Worm (Caenorhabditis elegans) whole organism, early embryonic: ENCODE results near the gene F49F1.11.
"Not testable (repeated sequence)": the region's sequence is repeated elsewhere in the genome, so short reads cannot be mapped to it uniquely, and the experiment has no call there.

Experiments
- B0310.2 ChIP-seq: sonication (generic microtip); optimal IDR thresholded peaks from 2 replicates; lab custom pipeline; 2016; ENCODE audit warnings: mild to moderate bottlenecking, missing genetic modification characterization, missing compliant biosample characterization
- F13C5.2 ChIP-seq: sonication (generic microtip); optimal IDR thresholded peaks from 2 replicates; lab custom pipeline; 2017; ENCODE audit warnings: mild to moderate bottlenecking, missing genetic modification characterization, inconsistent platforms, missing compliant biosample characterization
- aly-1 ChIP-seq: sonication (generic microtip); optimal IDR thresholded peaks from 2 replicates; lab custom pipeline; 2016; ENCODE audit warnings: missing genetic modification characterization, missing compliant biosample characterization
- ama-1 ChIP-seq: fragments of 150-350 bp; optimal IDR thresholded peaks from 2 replicates; lab custom pipeline; 2014
- ceh-13 ChIP-seq: fragments of 200-800 bp; sonication (Bioruptor generic); optimal IDR thresholded peaks from 2 replicates; lab custom pipeline; 2018; ENCODE audit warnings: mild to moderate bottlenecking, missing genetic modification characterization, missing compliant biosample characterization
- ceh-36 ChIP-seq: sonication (generic microtip); optimal IDR thresholded peaks from 2 replicates; lab custom pipeline; 2016; ENCODE audit warnings: missing genetic modification characterization, inconsistent platforms, missing compliant biosample characterization
- ets-7 ChIP-seq: sonication (generic microtip); optimal IDR thresholded peaks from 2 replicates; lab custom pipeline; 2016; ENCODE audit warnings: missing genotype, missing genetic modification characterization, missing compliant biosample characterization
- flt-1 ChIP-seq: fragments of 200-800 bp; sonication (Bioruptor generic); IDR thresholded peaks from 2 replicates; pipeline ENCODE4 v1.3.6; 2022; ENCODE audit warnings: missing genetic modification characterization, missing compliant biosample characterization
- hmbx-1 ChIP-seq: sonication (generic microtip); optimal IDR thresholded peaks from 2 replicates; lab custom pipeline; 2016; ENCODE audit warnings: mild to moderate bottlenecking, missing genetic modification characterization, missing compliant biosample characterization
- hmg-4 ChIP-seq: fragments of 200-800 bp; sonication (Bioruptor generic); optimal IDR thresholded peaks from 2 replicates; lab custom pipeline; 2018; ENCODE audit warnings: mild to moderate bottlenecking, missing genetic modification characterization, missing compliant biosample characterization
- hnd-1 ChIP-seq: sonication (generic microtip); optimal IDR thresholded peaks from 2 replicates; lab custom pipeline; 2016; ENCODE audit warnings: missing genetic modification characterization, missing compliant biosample characterization
- pes-1 ChIP-seq: fragments of 200-800 bp; sonication (Bioruptor generic); IDR thresholded peaks from 2 replicates; pipeline ENCODE4 v1.3.6; 2022; ENCODE audit warnings: missing genetic modification reagents, missing genetic modification characterization, missing compliant biosample characterization
- scrt-1 ChIP-seq: fragments of 200-800 bp; sonication (Bioruptor generic); IDR thresholded peaks from 2 replicates; pipeline ENCODE4 v1.3.6; 2022; ENCODE audit warnings: missing genetic modification characterization, missing compliant biosample characterization
- sea-1 ChIP-seq: fragments of 200-800 bp; sonication (Bioruptor generic); conservative IDR thresholded peaks from 2 replicates; pipeline ENCODE4 v1.3.6; 2022; ENCODE audit warnings: missing genetic modification characterization, missing compliant biosample characterization
- tbx-11 ChIP-seq: fragments of 200-800 bp; sonication (Bioruptor generic); IDR thresholded peaks from 2 replicates; pipeline ENCODE4 v1.3.6; 2022; ENCODE audit warnings: missing genetic modification characterization, missing compliant biosample characterization
- tbx-37 ChIP-seq: fragments of 200-800 bp; sonication (Bioruptor generic); conservative IDR thresholded peaks from 2 replicates; pipeline ENCODE4 v1.3.6; 2022; ENCODE audit warnings: missing genetic modification reagents, missing genetic modification characterization, missing compliant biosample characterization
- tra-4 ChIP-seq: sonication (generic microtip); optimal IDR thresholded peaks from 2 replicates; lab custom pipeline; 2017; ENCODE audit warnings: missing genetic modification characterization, missing compliant biosample characterization

Gene F49F1.11

ce11 chrIV:4147891-4148290, 6.7 kb upstream of the F49F1.11 start:
- TF ChIP-seq tra-4 (no peak), hmbx-1 (no peak), tbx-37 (no peak), flt-1 (no peak), tbx-11 (GFP tag; lab: Robert Waterston, UW) (no peak), pes-1 (GFP tag; lab: Robert Waterston, UW) (no peak), scrt-1 (GFP tag; lab: Robert Waterston, UW) (no peak), sea-1 (no peak), hnd-1 (tag; lab: Kevin White, UChicago) (no peak), ets-7 (tag; lab: Kevin White, UChicago) (no peak), B0310.2 (no peak), hmg-4 (GFP tag; lab: Kevin White, UChicago) (no peak), F13C5.2 (tag; lab: Kevin White, UChicago) (no peak)

ce11 chrIV:4144784-4145183, 3.6 kb upstream of the F49F1.11 start, which contains the start of gene R07C12.3:
TSS of gene R07C12.3 (plus strand) at chrIV:4145084.
- no peak for TF ChIP-seq tbx-37

- not testable (repeated sequence) for TF ChIP-seq B0310.2; ets-7 (tag; lab: Kevin White, UChicago); ceh-13
Observed at ce11 chrIV:4142986-4143385, 1.8 kb upstream of the F49F1.11 start, which contains the start of gene F49F1.12. TSS of gene F49F1.12 (minus strand) at chrIV:4143086.

DNA sequence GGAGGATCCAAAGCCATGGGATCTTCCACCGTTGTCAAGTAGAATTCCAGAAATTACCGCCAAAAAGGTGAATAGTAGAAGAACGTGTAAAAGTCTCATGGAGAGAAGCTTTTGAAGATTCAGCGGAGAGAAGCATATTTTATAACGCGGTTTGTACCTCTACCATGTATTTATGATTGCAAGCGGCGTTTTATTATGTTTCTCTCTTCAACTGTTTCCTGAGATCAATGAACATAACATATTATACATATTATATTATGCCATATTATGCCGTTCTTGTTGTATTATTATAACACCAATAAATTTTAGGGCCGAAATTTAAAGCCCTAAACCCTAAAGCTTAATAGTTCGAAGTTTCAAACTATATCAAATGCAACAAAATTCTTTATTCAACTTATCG, 946 bp downstream of the F49F1.11 start, which contains the start of gene F49F1.18:
Gene F49F1.18, minus strand, starts transcription at position 101 of the 400 bp plus-strand sequence.
- TF ChIP-seq scrt-1 (GFP tag; lab: Robert Waterston, UW) (no peak), tra-4 (no peak), ama-1 (lab: Kevin White, UChicago) (no peak), ets-7 (tag; lab: Kevin White, UChicago) (no peak), pes-1 (GFP tag; lab: Robert Waterston, UW) (no peak)

DNA sequence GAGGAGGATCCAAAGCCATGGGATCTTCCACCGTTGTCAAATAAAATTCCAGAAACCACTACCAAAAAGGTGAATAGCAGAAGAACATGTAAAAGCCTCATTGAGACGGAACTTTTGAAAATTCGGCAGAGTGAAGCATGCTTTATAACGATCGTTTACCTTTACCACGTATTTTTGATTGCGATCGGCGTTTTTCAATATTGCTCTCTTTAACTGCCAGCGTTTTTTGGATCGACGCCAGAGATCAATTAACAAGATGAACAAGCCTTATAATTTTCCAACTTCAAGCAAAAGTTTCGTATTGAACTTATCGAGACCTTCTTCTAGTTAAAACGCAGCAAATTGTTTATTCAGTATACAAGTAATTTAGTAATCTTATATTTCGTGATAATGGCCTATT, 2.2 kb downstream of the F49F1.11 start, which contains the start of gene F49F1.10:
Gene F49F1.10, minus strand, starts transcription at position 101 of the 400 bp plus-strand sequence.
- TF ChIP-seq scrt-1 (GFP tag; lab: Robert Waterston, UW): no peak
- no peak for TF ChIP-seq pes-1 (GFP tag; lab: Robert Waterston, UW)
- no peak for TF ChIP-seq ceh-36 (tag; lab: Kevin White, UChicago)
- no peak for TF ChIP-seq tbx-37
- no peak for TF ChIP-seq tbx-11 (GFP tag; lab: Robert Waterston, UW)
- no peak for TF ChIP-seq hnd-1 (tag; lab: Kevin White, UChicago)
- TF ChIP-seq ets-7 (tag; lab: Kevin White, UChicago): no peak
- no peak for TF ChIP-seq aly-1 (tag; lab: Kevin White, UChicago)
- TF ChIP-seq ceh-13: no peak
- no peak for TF ChIP-seq tra-4
- no peak for TF ChIP-seq F13C5.2 (tag; lab: Kevin White, UChicago)
- no peak for TF ChIP-seq flt-1
- TF ChIP-seq sea-1: no peak

ce11 chrIV:4137472-4137871, 3.7 kb downstream of the F49F1.11 start, which contains the start of gene F49F1.9:
TSS of gene F49F1.9 (minus strand) at chrIV:4137572.
- TF ChIP-seq pes-1 (GFP tag; lab: Robert Waterston, UW) (no peak), tbx-11 (GFP tag; lab: Robert Waterston, UW) (no peak), hmg-4 (GFP tag; lab: Kevin White, UChicago) (no peak), aly-1 (tag; lab: Kevin White, UChicago) (no peak), hmbx-1 (no peak), flt-1 (no peak), ceh-13 (no peak), sea-1 (no peak), tbx-37 (no peak), F13C5.2 (tag; lab: Kevin White, UChicago) (no peak), tra-4 (no peak), B0310.2 (no peak), scrt-1 (GFP tag; lab: Robert Waterston, UW) (no peak), ceh-36 (tag; lab: Kevin White, UChicago) (no peak), ama-1 (lab: Kevin White, UChicago) (no peak), hnd-1 (tag; lab: Kevin White, UChicago) (no peak), ets-7 (tag; lab: Kevin White, UChicago) (no peak)

DNA sequence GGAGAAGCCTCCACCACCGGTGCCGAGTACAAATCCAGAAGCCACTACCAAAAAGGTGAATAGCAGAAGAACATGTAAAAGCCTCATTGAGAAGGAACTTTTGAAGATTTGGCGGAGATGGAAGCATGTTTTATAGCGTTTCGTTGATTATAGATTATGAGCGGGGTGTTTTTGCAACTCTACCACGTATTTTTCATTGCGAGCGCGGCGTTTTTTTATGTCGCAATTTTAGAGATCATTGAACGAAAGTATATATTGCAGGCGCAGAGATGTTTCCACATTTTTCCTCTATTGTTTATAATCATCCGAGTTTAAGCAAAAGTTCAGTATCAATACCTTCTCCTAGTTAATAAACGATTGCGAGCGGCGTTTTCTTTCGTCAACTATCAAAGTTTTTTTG, 5.5 kb downstream of the F49F1.11 start, which contains the start of gene F49F1.17:
Gene F49F1.17, minus strand, starts transcription at position 101 of the 400 bp plus-strand sequence.
- TF ChIP-seq tra-4 (no peak), tbx-37 (no peak), flt-1 (no peak), scrt-1 (GFP tag; lab: Robert Waterston, UW) (no peak), ceh-13 (no peak), hnd-1 (tag; lab: Kevin White, UChicago) (no peak), aly-1 (tag; lab: Kevin White, UChicago) (no peak), ets-7 (tag; lab: Kevin White, UChicago) (no peak), hmg-4 (GFP tag; lab: Kevin White, UChicago) (no peak), F13C5.2 (tag; lab: Kevin White, UChicago) (no peak), sea-1 (no peak), tbx-11 (GFP tag; lab: Robert Waterston, UW) (no peak), B0310.2 (no peak), pes-1 (GFP tag; lab: Robert Waterston, UW) (no peak), ceh-36 (tag; lab: Kevin White, UChicago) (no peak), hmbx-1 (no peak), ama-1 (lab: Kevin White, UChicago) (no peak)

- TF ChIP-seq scrt-1 (GFP tag; lab: Robert Waterston, UW); flt-1; F13C5.2 (tag; lab: Kevin White, UChicago): not testable (repeated sequence)
Observed at ce11 chrIV:4125657-4126056, 15.6 kb downstream of the F49F1.11 start, which contains the start of gene F49F1.7. TSS of gene F49F1.7 (minus strand) at chrIV:4125757.
